Worm (Caenorhabditis elegans) whole organism, L2 larva: Measurements from ENCODE around the gene R13D11.4.

Experiments used
- C34F6.9 ChIP-seq: fragments of 150-350 bp; optimal IDR thresholded peaks from 2 replicates; lab custom pipeline; 2014; ENCODE audit warnings: missing biosample characterization, missing genetic modification characterization
- F13H6.1 ChIP-seq: sonication (generic microtip); optimal IDR thresholded peaks from 2 replicates; lab custom pipeline; 2016; ENCODE audit warnings: missing genetic modification characterization, missing compliant biosample characterization
- R02D3.7 ChIP-seq: fragments of 150-350 bp; optimal IDR thresholded peaks from 2 replicates; lab custom pipeline; 2014; ENCODE audit warnings: missing biosample characterization, missing genetic modification characterization
- Y55F3AM.14 ChIP-seq: fragments of 200-800 bp; sonication (Bioruptor generic); optimal IDR thresholded peaks from 2 replicates; lab custom pipeline; 2018; ENCODE audit warnings: mild to moderate bottlenecking, missing genetic modification characterization, missing compliant biosample characterization
- ZK546.5 ChIP-seq: sonication (generic microtip); optimal IDR thresholded peaks from 2 replicates; lab custom pipeline; 2017; ENCODE audit warnings: missing biosample characterization, missing genetic modification characterization
- alr-1 ChIP-seq: fragments of 150-350 bp; optimal IDR thresholded peaks from 2 replicates; lab custom pipeline; 2014; ENCODE audit warnings: missing biosample characterization, missing genetic modification characterization
- aly-2 ChIP-seq: fragments of 150-350 bp; optimal IDR thresholded peaks from 2 replicates; lab custom pipeline; 2014; ENCODE audit warnings: missing biosample characterization, missing genetic modification characterization
- ama-1 ChIP-seq: fragments of 150-350 bp; optimal IDR thresholded peaks from 2 replicates; lab custom pipeline; 2018; ENCODE audit warnings: inconsistent platforms
- blmp-1 ChIP-seq: sonication (generic microtip); optimal IDR thresholded peaks from 2 replicates; lab custom pipeline; 2017; ENCODE audit warnings: missing genetic modification characterization, mild to moderate bottlenecking, missing compliant biosample characterization, antibody characterized with exemption, moderate library complexity; ENCODE audit not compliant: insufficient read depth
- ceh-82 ChIP-seq: fragments of 150-350 bp; optimal IDR thresholded peaks from 2 replicates; lab custom pipeline; 2014; ENCODE audit warnings: missing biosample characterization, missing genetic modification characterization
- egl-27 ChIP-seq: sonication (generic microtip); optimal IDR thresholded peaks from 3 replicates; lab custom pipeline; 2017; ENCODE audit warnings: missing biosample characterization, missing genetic modification reagents, missing genetic modification characterization
- elt-1 ChIP-seq: fragments of 150-350 bp; optimal IDR thresholded peaks from 2 replicates; lab custom pipeline; 2014; ENCODE audit warnings: missing biosample characterization, missing genetic modification characterization
- elt-3 ChIP-seq: sonication (generic microtip); optimal IDR thresholded peaks from 2 replicates; lab custom pipeline; 2017; ENCODE audit warnings: missing biosample characterization, missing genetic modification characterization
- fos-1 ChIP-seq: fragments of 150-350 bp; optimal IDR thresholded peaks from 2 replicates; lab custom pipeline; 2014; ENCODE audit warnings: missing biosample characterization, missing genetic modification characterization
- gmeb-1 ChIP-seq: fragments of 150-350 bp; optimal IDR thresholded peaks from 2 replicates; lab custom pipeline; 2014; ENCODE audit warnings: missing biosample characterization, missing genetic modification characterization
- lin-11 ChIP-seq: fragments of 150-350 bp; sonication (generic microtip); optimal IDR thresholded peaks from 2 replicates; lab custom pipeline; 2014; ENCODE audit warnings: missing biosample characterization, missing genetic modification characterization, inconsistent platforms, mixed read lengths
- lin-13 ChIP-seq: fragments of 150-350 bp; optimal IDR thresholded peaks from 2 replicates; lab custom pipeline; 2014; ENCODE audit warnings: missing biosample characterization, missing genetic modification reagents, missing genetic modification characterization
- lsy-2 ChIP-seq, 2 experiments: fragments of 150-350 bp in 1 of 2; sonication (generic microtip) in 1 of 2; optimal IDR thresholded peaks; 2 replicates each; lab custom pipeline; 2014 to 2017; ENCODE audit warnings: missing biosample characterization in 2 of 2, missing genetic modification characterization in 2 of 2
- mab-5 ChIP-seq: fragments of 150-350 bp; optimal IDR thresholded peaks from 2 replicates; lab custom pipeline; 2014; ENCODE audit warnings: missing biosample characterization, missing genetic modification characterization
- mbf-1 ChIP-seq: sonication (generic microtip); optimal IDR thresholded peaks from 2 replicates; lab custom pipeline; 2017; ENCODE audit warnings: missing biosample characterization, missing genetic modification characterization
- nhr-10 ChIP-seq: sonication (generic microtip); optimal IDR thresholded peaks from 2 replicates; lab custom pipeline; 2017; ENCODE audit warnings: missing biosample characterization, missing genetic modification characterization
- nhr-11 ChIP-seq: fragments of 150-350 bp; optimal IDR thresholded peaks from 2 replicates; lab custom pipeline; 2014; ENCODE audit warnings: missing biosample characterization, missing genetic modification characterization
- nhr-23 ChIP-seq: fragments of 150-350 bp; optimal IDR thresholded peaks from 2 replicates; lab custom pipeline; 2014; ENCODE audit warnings: missing biosample characterization, missing genetic modification reagents, missing genetic modification characterization
- nhr-25 ChIP-seq: fragments of 150-350 bp; sonication (generic microtip); optimal IDR thresholded peaks from 3 replicates; lab custom pipeline; 2014; ENCODE audit warnings: missing biosample characterization, missing genetic modification characterization
- nhr-6 ChIP-seq: fragments of 150-350 bp; optimal IDR thresholded peaks from 2 replicates; lab custom pipeline; 2014; ENCODE audit warnings: missing biosample characterization, missing genetic modification characterization
- nhr-77 ChIP-seq: fragments of 150-350 bp; optimal IDR thresholded peaks from 2 replicates; lab custom pipeline; 2014; ENCODE audit warnings: missing biosample characterization, missing genetic modification characterization
- sem-4 ChIP-seq: fragments of 150-350 bp; optimal IDR thresholded peaks from 2 replicates; lab custom pipeline; 2014; ENCODE audit warnings: missing biosample characterization, missing genetic modification reagents, missing genetic modification characterization
- sma-3 ChIP-seq: sonication (generic microtip); optimal IDR thresholded peaks from 2 replicates; lab custom pipeline; 2016; ENCODE audit warnings: missing genetic modification reagents, missing genetic modification characterization, missing compliant biosample characterization
- sma-9 ChIP-seq, 2 experiments: fragments of 150-350 bp in 1 of 2; sonication (generic microtip) in 1 of 2; optimal IDR thresholded peaks; 2 replicates each; lab custom pipeline; 2014 to 2016; ENCODE audit warnings: missing genetic modification characterization in 2 of 2, mild to moderate bottlenecking in 1 of 2, missing biosample characterization in 1 of 2, missing compliant biosample characterization in 1 of 2, missing genetic modification reagents in 1 of 2, moderate library complexity in 1 of 2
- snpc-4 ChIP-seq: fragments of 150-350 bp; optimal IDR thresholded peaks from 2 replicates; lab custom pipeline; 2014; ENCODE audit warnings: missing biosample characterization, missing genetic modification characterization
- unc-55 ChIP-seq: fragments of 150-350 bp; sonication (generic microtip); optimal IDR thresholded peaks from 3 replicates; lab custom pipeline; 2014; ENCODE audit warnings: missing biosample characterization, missing genetic modification reagents, missing genetic modification characterization
- unc-62 ChIP-seq: fragments of 150-350 bp; optimal IDR thresholded peaks from 2 replicates; lab custom pipeline; 2014; ENCODE audit warnings: missing biosample characterization, missing genetic modification reagents, missing genetic modification characterization
- zag-1 ChIP-seq: fragments of 150-350 bp; optimal IDR thresholded peaks from 2 replicates; lab custom pipeline; 2014; ENCODE audit warnings: missing biosample characterization, missing genetic modification characterization
- ztf-1 ChIP-seq: fragments of 200-800 bp; sonication (Bioruptor generic); conservative IDR thresholded peaks from 2 replicates; pipeline ENCODE4 v1.3.6; 2022; ENCODE audit warnings: missing genetic modification characterization, missing compliant biosample characterization
- ztf-11 ChIP-seq: sonication (generic microtip); optimal IDR thresholded peaks from 2 replicates; lab custom pipeline; 2017; ENCODE audit warnings: missing biosample characterization, missing genetic modification characterization

The R13D11.4 gene

ce11 chrV:854966-855365 lies 44.4 kb downstream of the R13D11.4 start, which contains the start of gene K09C6.9:
TSS of gene K09C6.9 (minus strand) at chrV:855066.
- TF ChIP-seq fos-1 (tag; lab: Kevin White, UChicago) = no peak
- no peak for TF ChIP-seq nhr-25 (tag; lab: Kevin White, UChicago)
- no peak for TF ChIP-seq zag-1
- no peak for TF ChIP-seq nhr-77 (tag; lab: Kevin White, UChicago)
- TF ChIP-seq ama-1 (lab: Kevin White, UChicago) = no peak
- TF ChIP-seq mab-5 (tag; lab: Kevin White, UChicago) = no peak
- TF ChIP-seq mbf-1 (tag; lab: Kevin White, UChicago) = no peak
- TF ChIP-seq ztf-1 (GFP tag; lab: Robert Waterston, UW) = no peak
- no peak for TF ChIP-seq nhr-10
- TF ChIP-seq sem-4 = no peak
- no peak for TF ChIP-seq blmp-1 (tag; lab: Kevin White, UChicago)
- no peak for TF ChIP-seq lin-13 (GFP tag; lab: Kevin White, UChicago)
- no peak for TF ChIP-seq gmeb-1 (tag; lab: Kevin White, UChicago)
- TF ChIP-seq nhr-23 (tag; lab: Kevin White, UChicago) = no peak
- TF ChIP-seq R02D3.7 (tag; lab: Kevin White, UChicago) = no peak
- TF ChIP-seq ZK546.5 = no peak
- TF ChIP-seq sma-9 (GFP tag; optimal IDR thresholded peaks at IDR 0.05; lab: Kevin White, UChicago) = no peak
- TF ChIP-seq sma-9 (tag; optimal IDR thresholded peaks at IDR 0.05; lab: Kevin White, UChicago) = no peak
- no peak for TF ChIP-seq sma-3 (GFP tag; lab: Kevin White, UChicago)
- TF ChIP-seq nhr-11 (tag; lab: Kevin White, UChicago) = no peak
- TF ChIP-seq aly-2 (tag; lab: Kevin White, UChicago) = no peak

- TF ChIP-seq mbf-1 (tag; lab: Kevin White, UChicago) (no peak), unc-55 (GFP tag; lab: Kevin White, UChicago) (no peak), Y55F3AM.14 (GFP tag; lab: Kevin White, UChicago) (no peak), C34F6.9 (tag; lab: Kevin White, UChicago) (no peak), lin-11 (no peak), alr-1 (tag; lab: Kevin White, UChicago) (no peak), elt-3 (tag; lab: Kevin White, UChicago) (no peak), nhr-25 (tag; lab: Kevin White, UChicago) (no peak), ceh-82 (tag; lab: Kevin White, UChicago) (no peak), elt-1 (tag; lab: Kevin White, UChicago) (no peak), ztf-11 (tag; lab: Kevin White, UChicago) (no peak), egl-27 (tag; lab: Kevin White, UChicago) (no peak), nhr-6 (tag; lab: Kevin White, UChicago) (no peak), lsy-2 (tag; optimal IDR thresholded peaks at IDR 0.05; lab: Kevin White, UChicago) (no peak), aly-2 (tag; lab: Kevin White, UChicago) (no peak), F13H6.1 (tag; lab: Kevin White, UChicago) (no peak), unc-62 (GFP tag; lab: Kevin White, UChicago) (no peak), nhr-11 (tag; lab: Kevin White, UChicago) (no peak)
These were observed 45.9 kb downstream of the R13D11.4 start, which contains the start of gene K09C6.2 for ce11 chrV:856549-856948. TSS of gene K09C6.2 (plus strand) at chrV:856849.

- TF ChIP-seq sem-4 (no peak), snpc-4 (tag; lab: Kevin White, UChicago) (peak; percentile 88)
- TF ChIP-seq, all 48 proteins: peak for 1
These were observed 48.3 kb downstream of the R13D11.4 start for ce11 chrV:858841-859456.
